Worm (Caenorhabditis elegans) whole organism, early embryonic: Measurements from ENCODE around the gene cutl-24.

ENCODE experiments used
- B0310.2 ChIP-seq: sonication (generic microtip); optimal IDR thresholded peaks from 2 replicates; lab custom pipeline; 2016; ENCODE audit warnings: mild to moderate bottlenecking, missing genetic modification characterization, missing compliant biosample characterization
- F13C5.2 ChIP-seq: sonication (generic microtip); optimal IDR thresholded peaks from 2 replicates; lab custom pipeline; 2017; ENCODE audit warnings: mild to moderate bottlenecking, missing genetic modification characterization, inconsistent platforms, missing compliant biosample characterization
- aly-1 ChIP-seq: sonication (generic microtip); optimal IDR thresholded peaks from 2 replicates; lab custom pipeline; 2016; ENCODE audit warnings: missing genetic modification characterization, missing compliant biosample characterization
- ama-1 ChIP-seq: fragments of 150-350 bp; optimal IDR thresholded peaks from 2 replicates; lab custom pipeline; 2014
- ceh-13 ChIP-seq: fragments of 200-800 bp; sonication (Bioruptor generic); optimal IDR thresholded peaks from 2 replicates; lab custom pipeline; 2018; ENCODE audit warnings: mild to moderate bottlenecking, missing genetic modification characterization, missing compliant biosample characterization
- ceh-36 ChIP-seq: sonication (generic microtip); optimal IDR thresholded peaks from 2 replicates; lab custom pipeline; 2016; ENCODE audit warnings: missing genetic modification characterization, inconsistent platforms, missing compliant biosample characterization
- ets-7 ChIP-seq: sonication (generic microtip); optimal IDR thresholded peaks from 2 replicates; lab custom pipeline; 2016; ENCODE audit warnings: missing genotype, missing genetic modification characterization, missing compliant biosample characterization
- flt-1 ChIP-seq: fragments of 200-800 bp; sonication (Bioruptor generic); IDR thresholded peaks from 2 replicates; pipeline ENCODE4 v1.3.6; 2022; ENCODE audit warnings: missing genetic modification characterization, missing compliant biosample characterization
- hmbx-1 ChIP-seq: sonication (generic microtip); optimal IDR thresholded peaks from 2 replicates; lab custom pipeline; 2016; ENCODE audit warnings: mild to moderate bottlenecking, missing genetic modification characterization, missing compliant biosample characterization
- hmg-4 ChIP-seq: fragments of 200-800 bp; sonication (Bioruptor generic); optimal IDR thresholded peaks from 2 replicates; lab custom pipeline; 2018; ENCODE audit warnings: mild to moderate bottlenecking, missing genetic modification characterization, missing compliant biosample characterization
- hnd-1 ChIP-seq: sonication (generic microtip); optimal IDR thresholded peaks from 2 replicates; lab custom pipeline; 2016; ENCODE audit warnings: missing genetic modification characterization, missing compliant biosample characterization
- pes-1 ChIP-seq: fragments of 200-800 bp; sonication (Bioruptor generic); IDR thresholded peaks from 2 replicates; pipeline ENCODE4 v1.3.6; 2022; ENCODE audit warnings: missing genetic modification reagents, missing genetic modification characterization, missing compliant biosample characterization
- scrt-1 ChIP-seq: fragments of 200-800 bp; sonication (Bioruptor generic); IDR thresholded peaks from 2 replicates; pipeline ENCODE4 v1.3.6; 2022; ENCODE audit warnings: missing genetic modification characterization, missing compliant biosample characterization
- sea-1 ChIP-seq: fragments of 200-800 bp; sonication (Bioruptor generic); conservative IDR thresholded peaks from 2 replicates; pipeline ENCODE4 v1.3.6; 2022; ENCODE audit warnings: missing genetic modification characterization, missing compliant biosample characterization
- tbx-11 ChIP-seq: fragments of 200-800 bp; sonication (Bioruptor generic); IDR thresholded peaks from 2 replicates; pipeline ENCODE4 v1.3.6; 2022; ENCODE audit warnings: missing genetic modification characterization, missing compliant biosample characterization
- tbx-37 ChIP-seq: fragments of 200-800 bp; sonication (Bioruptor generic); conservative IDR thresholded peaks from 2 replicates; pipeline ENCODE4 v1.3.6; 2022; ENCODE audit warnings: missing genetic modification reagents, missing genetic modification characterization, missing compliant biosample characterization
- tra-4 ChIP-seq: sonication (generic microtip); optimal IDR thresholded peaks from 2 replicates; lab custom pipeline; 2017; ENCODE audit warnings: missing genetic modification characterization, missing compliant biosample characterization

Gene cutl-24

DNA sequence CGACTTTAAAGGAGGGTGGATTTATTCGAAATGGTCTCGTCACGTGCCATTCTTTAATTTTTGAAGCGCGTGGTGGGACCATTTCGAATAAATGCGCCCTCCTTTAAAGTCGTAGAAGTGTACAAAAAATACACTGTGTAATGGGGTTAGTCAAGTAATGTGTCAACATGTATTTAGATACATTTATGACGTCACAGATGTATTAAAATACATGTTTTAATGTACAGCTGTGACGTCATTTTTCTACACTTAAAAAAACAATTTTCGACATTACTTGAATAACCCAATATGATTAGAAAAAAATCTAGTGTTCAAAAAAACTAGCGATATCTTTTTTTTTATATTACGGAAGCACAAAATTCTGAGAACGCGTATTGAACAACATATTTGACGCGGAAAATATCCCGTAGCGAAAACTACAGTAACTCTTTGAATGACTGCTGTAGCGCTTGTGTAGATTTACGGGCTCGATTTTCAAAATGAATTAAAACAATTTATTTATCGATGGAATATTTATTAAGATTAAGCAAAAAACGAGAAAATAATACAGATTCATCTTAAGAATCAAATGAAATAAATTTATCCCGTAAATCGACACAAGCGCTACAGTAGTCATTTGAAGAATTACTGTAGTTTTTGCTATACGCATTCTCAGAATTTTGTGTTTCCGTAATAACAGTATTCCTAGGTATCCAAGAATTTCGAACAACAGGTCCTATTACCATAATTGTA, 38.2 kb downstream of the cutl-24 start, which contains the start of gene gfrp-1:
Gene gfrp-1, plus strand, starts transcription at position 682 of the 732 bp plus-strand sequence.
- no peak for TF ChIP-seq ama-1 (lab: Kevin White, UChicago)
- TF ChIP-seq tra-4 (tag; lab: Kevin White, UChicago), result no peak
- TF ChIP-seq hnd-1 (tag; lab: Kevin White, UChicago), result no peak
- TF ChIP-seq F13C5.2 (tag; lab: Kevin White, UChicago), result no peak
- no peak for TF ChIP-seq B0310.2 (tag; lab: Kevin White, UChicago)
- TF ChIP-seq hmbx-1 (tag; lab: Kevin White, UChicago), result no peak
- TF ChIP-seq tbx-11 (GFP tag; lab: Robert Waterston, UW), result no peak
- no peak for TF ChIP-seq scrt-1 (GFP tag; lab: Robert Waterston, UW)
- no peak for TF ChIP-seq hmg-4 (GFP tag; lab: Kevin White, UChicago)
- no peak for TF ChIP-seq ceh-13 (GFP tag; lab: Kevin White, UChicago)
- TF ChIP-seq sea-1 (GFP tag; lab: Robert Waterston, UW), result no peak
- TF ChIP-seq ets-7 (tag; lab: Kevin White, UChicago), result no peak
- TF ChIP-seq aly-1 (tag; lab: Kevin White, UChicago), result no peak

DNA sequence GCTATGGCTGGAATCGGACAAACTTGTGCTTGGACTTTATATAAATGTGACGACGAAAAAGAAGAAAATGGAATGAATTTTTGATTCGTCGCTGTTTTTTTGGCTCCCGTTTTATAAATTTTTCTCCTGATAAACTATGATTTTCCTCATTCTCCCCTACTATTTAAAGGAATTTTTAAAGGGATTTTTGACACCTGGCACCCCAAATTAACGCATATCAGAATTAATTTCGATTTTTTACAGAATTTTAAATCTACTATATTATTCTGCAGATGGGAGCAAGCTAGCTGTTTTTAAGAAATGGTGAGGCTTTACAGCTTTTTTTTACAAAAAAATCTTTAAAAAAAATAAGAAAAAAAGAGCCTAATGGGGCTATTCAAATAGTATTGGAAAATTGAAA, 40.1 kb downstream of the cutl-24 start, which contains the start of gene coa-1:
Gene coa-1, plus strand, starts transcription at position 301 of the 400 bp plus-strand sequence.
- TF ChIP-seq ets-7 (tag; lab: Kevin White, UChicago) (no peak), flt-1 (GFP tag; lab: Robert Waterston, UW) (no peak), aly-1 (tag; lab: Kevin White, UChicago) (no peak), sea-1 (GFP tag; lab: Robert Waterston, UW) (no peak), tbx-11 (GFP tag; lab: Robert Waterston, UW) (no peak)

DNA sequence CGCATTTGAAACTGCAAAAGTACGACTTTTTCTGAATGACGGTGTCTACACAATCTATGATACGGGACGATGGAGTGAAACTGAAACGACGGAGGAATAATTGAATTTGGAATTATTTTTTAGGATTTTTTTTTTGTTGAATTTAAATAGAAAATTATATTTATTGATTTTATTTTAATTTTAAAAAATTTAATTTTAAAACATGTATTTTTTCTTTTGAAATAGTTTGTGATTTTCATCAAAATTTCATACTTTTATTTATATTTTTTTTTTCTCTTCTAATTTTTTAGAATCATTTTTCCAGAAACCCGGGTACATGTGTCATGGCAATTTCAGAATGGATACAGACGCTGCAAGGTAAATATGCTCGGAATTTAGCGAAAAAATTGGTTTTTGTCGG, 43.0 kb downstream of the cutl-24 start, which contains the start of gene Y38C1AA.1:
Gene Y38C1AA.1, plus strand, starts transcription at position 301 of the 400 bp plus-strand sequence.
- TF ChIP-seq tra-4 (tag; lab: Kevin White, UChicago), result no peak
- no peak for TF ChIP-seq aly-1 (tag; lab: Kevin White, UChicago)
- no peak for TF ChIP-seq hmbx-1 (tag; lab: Kevin White, UChicago)
- TF ChIP-seq ama-1 (lab: Kevin White, UChicago), result no peak
- no peak for TF ChIP-seq ets-7 (tag; lab: Kevin White, UChicago)
- TF ChIP-seq pes-1 (GFP tag; lab: Robert Waterston, UW), result no peak
- TF ChIP-seq flt-1 (GFP tag; lab: Robert Waterston, UW), result no peak
- TF ChIP-seq scrt-1 (GFP tag; lab: Robert Waterston, UW), result no peak
- TF ChIP-seq B0310.2 (tag; lab: Kevin White, UChicago), result no peak
- no peak for TF ChIP-seq ceh-13 (GFP tag; lab: Kevin White, UChicago)
- no peak for TF ChIP-seq sea-1 (GFP tag; lab: Robert Waterston, UW)
- TF ChIP-seq hmg-4 (GFP tag; lab: Kevin White, UChicago), result no peak
- no peak for TF ChIP-seq tbx-37
- TF ChIP-seq tbx-11 (GFP tag; lab: Robert Waterston, UW), result no peak
- TF ChIP-seq ceh-36, result no peak
- TF ChIP-seq F13C5.2 (tag; lab: Kevin White, UChicago), result no peak
- no peak for TF ChIP-seq hnd-1 (tag; lab: Kevin White, UChicago)

DNA sequence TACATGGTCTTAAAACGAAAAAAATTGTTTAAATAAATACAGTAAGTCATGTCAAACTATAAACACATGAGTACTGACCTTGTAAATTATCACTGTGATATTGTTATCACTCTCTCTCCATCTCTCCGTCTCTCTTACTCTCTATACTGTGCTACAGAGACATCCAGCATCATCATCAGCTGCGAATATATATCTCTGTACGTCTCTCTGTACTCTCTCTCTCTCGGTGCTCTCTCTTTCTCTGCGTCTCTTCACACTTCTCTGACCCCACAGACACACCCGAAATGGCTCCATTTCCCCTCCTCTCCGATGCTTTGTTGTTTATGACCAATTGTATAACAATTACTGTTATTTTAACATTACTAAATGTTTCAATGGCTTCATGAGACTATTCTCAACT, 45.7 kb downstream of the cutl-24 start:
- TF ChIP-seq B0310.2 (tag; lab: Kevin White, UChicago) (no peak), aly-1 (tag; lab: Kevin White, UChicago) (no peak), tbx-37 (no peak), ceh-36 (no peak), tbx-11 (GFP tag; lab: Robert Waterston, UW) (no peak), flt-1 (GFP tag; lab: Robert Waterston, UW) (no peak), ama-1 (lab: Kevin White, UChicago) (no peak), tra-4 (tag; lab: Kevin White, UChicago) (no peak), hmg-4 (GFP tag; lab: Kevin White, UChicago) (no peak), hmbx-1 (tag; lab: Kevin White, UChicago) (no peak), pes-1 (GFP tag; lab: Robert Waterston, UW) (no peak), ceh-13 (GFP tag; lab: Kevin White, UChicago) (no peak), scrt-1 (GFP tag; lab: Robert Waterston, UW) (no peak), hnd-1 (tag; lab: Kevin White, UChicago) (no peak), F13C5.2 (tag; lab: Kevin White, UChicago) (no peak), ets-7 (tag; lab: Kevin White, UChicago) (no peak), sea-1 (GFP tag; lab: Robert Waterston, UW) (no peak)

DNA sequence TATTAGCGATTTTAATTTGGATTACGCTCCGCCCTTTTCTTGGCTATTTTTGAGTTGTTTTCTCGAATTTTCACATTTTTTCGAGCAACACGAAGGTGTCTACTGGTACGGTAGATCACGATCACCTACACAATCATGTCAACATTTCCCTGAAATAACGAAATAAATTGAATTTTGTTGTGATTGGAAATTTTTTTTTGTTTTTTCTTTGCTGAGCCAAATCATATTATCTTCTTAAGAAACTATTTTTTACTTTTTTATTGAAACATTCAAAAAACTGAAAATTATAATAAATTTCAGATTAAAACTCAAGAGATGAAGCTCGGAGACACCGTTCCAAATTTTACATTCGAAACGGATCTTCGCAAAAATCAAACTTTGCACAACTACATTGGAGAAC, 53.4 kb downstream of the cutl-24 start, which contains the start of gene prdx-6:
Gene prdx-6, plus strand, starts transcription at position 301 of the 400 bp plus-strand sequence.
- TF ChIP-seq sea-1 (GFP tag; lab: Robert Waterston, UW), result no peak
- no peak for TF ChIP-seq F13C5.2 (tag; lab: Kevin White, UChicago)
- TF ChIP-seq ceh-36, result no peak
- TF ChIP-seq tra-4 (tag; lab: Kevin White, UChicago), result no peak
- no peak for TF ChIP-seq tbx-37
- no peak for TF ChIP-seq scrt-1 (GFP tag; lab: Robert Waterston, UW)
- TF ChIP-seq B0310.2 (tag; lab: Kevin White, UChicago), result no peak
